Worm (Caenorhabditis elegans): ENCODE measurements around the gene C25E10.16.

Gene C25E10.16

ce11 chrV:9095613-9096317, 36.4 kb upstream of the C25E10.16 start, which contains the start of gene F21C10.10 (continued):
- 0 out of 2 replicates have a peak, but pooled peaks have one; percentile 34 for TF ChIP-seq let-526 (GFP tag; IDR thresholded peaks at IDR 0.05)
- TF ChIP-seq mcd-1 (GFP tag; IDR thresholded peaks at IDR 0.05), result peak; percentile 50
- TF ChIP-seq hmg-1.2 (GFP tag; IDR thresholded peaks at IDR 0.05), result peak; percentile 90
- TF ChIP-seq nhr-90 (tag; optimal IDR thresholded peaks at IDR 0.05), result peak; percentile 27
- peak in 1 of 3 experiments; percentile 0 for TF ChIP-seq lin-35 (GFP tag; optimal IDR thresholded peaks at IDR 0.05)
- no peak for TF ChIP-seq rcor-1 (GFP tag; IDR thresholded peaks at IDR 0.05)
- TF ChIP-seq nhr-80 (tag; optimal IDR thresholded peaks at IDR 0.05), result peak; percentile 81
- no peak for TF ChIP-seq cebp-1 (GFP tag; IDR thresholded peaks at IDR 0.05)
- TF ChIP-seq cebp-1 (tag; optimal IDR thresholded peaks at IDR 0.05), result peak; percentile 81
- peak; percentile 21 for TF ChIP-seq die-1 (tag; optimal IDR thresholded peaks at IDR 0.05)
- TF ChIP-seq pbrm-1 (GFP tag; IDR thresholded peaks at IDR 0.05), result peak; percentile 51; the same call in 1 of the 2 replicates
- TF ChIP-seq aptf-2 (GFP tag; conservative IDR thresholded peaks at IDR 0.05), result no peak
- peak; percentile 78 for TF ChIP-seq dox-1 (GFP tag; IDR thresholded peaks at IDR 0.05)
- peak; percentile 91 for TF ChIP-seq lin-40 (tag; optimal IDR thresholded peaks at IDR 0.05)
- no peak for TF ChIP-seq F52B5.7 (tag; optimal IDR thresholded peaks at IDR 0.05)
- peak; percentile 80 for TF ChIP-seq ceh-27 (GFP tag; optimal IDR thresholded peaks at IDR 0.05)
- peak; percentile 42; the same call in 1 of the 2 replicates for TF ChIP-seq egl-44 (GFP tag; IDR thresholded peaks at IDR 0.05)
- TF ChIP-seq snpc-1.1 (tag; optimal IDR thresholded peaks at IDR 0.05; ENCODE audit: insufficient read depth), result no peak
- peak; percentile 71; the same call in 1 of the 2 replicates for TF ChIP-seq lin-26 (GFP tag; IDR thresholded peaks at IDR 0.05)
- no peak for TF ChIP-seq nhr-179 (tag; optimal IDR thresholded peaks at IDR 0.05)
- TF ChIP-seq F10E7.11 (tag; optimal IDR thresholded peaks at IDR 0.05), result no peak

- TF ChIP-seq unc-130 (GFP tag; optimal IDR thresholded peaks at IDR 0.05), result no peak
- TF ChIP-seq lin-35 (GFP tag; optimal IDR thresholded peaks at IDR 0.05), result peak in 1 of 3 experiments; percentile 1
These were observed 35.6 kb upstream of the C25E10.16 start for ce11 chrV:9094976-9095375.

- TF ChIP-seq nhr-80 (tag; optimal IDR thresholded peaks at IDR 0.05) (peak; percentile 46), cebp-1 (GFP tag; IDR thresholded peaks at IDR 0.05) (no peak), cebp-1 (tag; optimal IDR thresholded peaks at IDR 0.05) (peak; percentile 66), unc-130 (GFP tag; optimal IDR thresholded peaks at IDR 0.05) (no peak), B0336.3 (GFP tag; IDR thresholded peaks at IDR 0.05) (0 out of 2 replicates have a peak, but pooled peaks have one; percentile 18), fkh-3 (tag; optimal IDR thresholded peaks at IDR 0.05) (no peak), snpc-4 (GFP tag; optimal IDR thresholded peaks at IDR 0.05) (no peak), snpc-4 (tag; optimal IDR thresholded peaks at IDR 0.05) (peak in 1 of 4 experiments; percentile 18), tbp1 (GFP tag; optimal IDR thresholded peaks at IDR 0.05) (peak; percentile 47), hmg-1.2 (GFP tag; IDR thresholded peaks at IDR 0.05) (peak; percentile 25; the same call in 1 of the 2 replicates), lin-35 (GFP tag; optimal IDR thresholded peaks at IDR 0.05) (no peak), madf-8 (GFP tag; conservative IDR thresholded peaks at IDR 0.05) (no peak), sdz-38 (tag; optimal IDR thresholded peaks at IDR 0.05) (no peak), let-607 (tag; optimal IDR thresholded peaks at IDR 0.05) (peak in 1 of 2 experiments; percentile 6), repo-1 (tag; optimal IDR thresholded peaks at IDR 0.05) (no peak), lag-1 (GFP tag; IDR thresholded peaks at IDR 0.05) (no peak), B0261.1 (tag; optimal IDR thresholded peaks at IDR 0.05) (no peak), rcor-1 (GFP tag; IDR thresholded peaks at IDR 0.05) (0 out of 2 replicates have a peak, but pooled peaks have one; percentile 12), K12H6.12 (tag; optimal IDR thresholded peaks at IDR 0.05) (peak; percentile 44), snpc-3.4 (tag; optimal IDR thresholded peaks at IDR 0.05) (no peak), hsf-1 (GFP tag; IDR thresholded peaks at IDR 0.05) (no peak), chd-7 (tag; optimal IDR thresholded peaks at IDR 0.05) (peak; percentile 33), attf-5 (GFP tag; optimal IDR thresholded peaks at IDR 0.05) (peak; percentile 50), mel-28 (tag; optimal IDR thresholded peaks at IDR 0.05; ENCODE audit: borderline replicate concordance) (no peak), Y79H2A.3 (GFP tag; conservative IDR thresholded peaks at IDR 0.05) (no peak), tlf-1 (GFP tag; optimal IDR thresholded peaks at IDR 0.05) (peak; percentile 27), F57A8.1 (GFP tag; optimal IDR thresholded peaks at IDR 0.05) (no peak), let-526 (GFP tag; IDR thresholded peaks at IDR 0.05) (peak; percentile 41; the same call in 1 of the 2 replicates)
These were observed 34.8 kb upstream of the C25E10.16 start for ce11 chrV:9094060-9094628.

All from whole organism, young adult.